Worm (Caenorhabditis elegans): ENCODE data around the gene tofu-6.

DNA sequence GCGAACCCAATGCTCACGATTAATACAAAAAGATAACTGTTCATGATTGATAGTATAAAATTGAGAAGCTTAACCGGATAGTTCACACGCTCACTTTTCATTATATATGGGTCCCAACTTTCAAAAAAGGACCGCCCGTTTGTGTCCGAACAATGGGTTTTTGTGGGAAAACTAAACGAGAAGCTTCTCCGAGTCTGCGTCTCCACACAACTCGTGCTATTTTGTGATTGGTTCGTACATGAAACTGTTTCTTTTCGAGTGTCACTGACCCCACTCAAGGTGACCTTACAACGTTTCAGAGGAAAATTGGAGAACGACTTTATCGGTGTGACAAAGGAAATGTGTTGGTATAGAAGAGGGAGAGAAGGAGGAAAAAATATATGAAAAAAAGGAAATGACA lies 15.8 kb downstream of the tofu-6 start, which contains the start of gene dct-5:
- TF ChIP-seq Y22D7AL.16 (tag; optimal IDR thresholded peaks at IDR 0.05) (no peak), nhr-232 (tag; optimal IDR thresholded peaks at IDR 0.05) (no peak)
